Worm (Caenorhabditis elegans) whole organism, young adult: ENCODE results near the gene iars-1.
A peak's percentile ranks its signal among the peaks of the same experiment; 100 is the strongest.

Experiments used
- F39B2.1 ChIP-seq: fragments of 200-800 bp; sonication (Bioruptor generic); IDR thresholded peaks from 2 replicates; pipeline ENCODE4 v1.3.6; 2022; ENCODE audit warnings: missing genetic modification reagents, missing genetic modification characterization, missing compliant biosample characterization
- F57A8.1 ChIP-seq: fragments of 200-800 bp; sonication (Bioruptor generic); optimal IDR thresholded peaks from 2 replicates; lab custom pipeline; 2018; ENCODE audit warnings: mild to moderate bottlenecking, missing genetic modification characterization, moderate library complexity, missing compliant biosample characterization
- Y53F4B.3 ChIP-seq: fragments of 200-800 bp; sonication (Bioruptor generic); IDR thresholded peaks from 2 replicates; pipeline ENCODE4 v1.3.6; 2022; ENCODE audit warnings: missing genetic modification reagents, missing genetic modification characterization, missing compliant biosample characterization
- Y79H2A.3 ChIP-seq: fragments of 200-800 bp; sonication (Bioruptor generic); conservative IDR thresholded peaks from 2 replicates; pipeline ENCODE4 v1.3.6; 2022; ENCODE audit warnings: missing genetic modification reagents, missing genetic modification characterization, missing compliant biosample characterization
- atf-7 ChIP-seq: sonication (generic microtip); optimal IDR thresholded peaks from 2 replicates; lab custom pipeline; 2017; ENCODE audit warnings: mild to moderate bottlenecking, missing genetic modification characterization, missing compliant biosample characterization
- athp-1 ChIP-seq: sonication (generic microtip); optimal IDR thresholded peaks from 2 replicates; lab custom pipeline; 2017; ENCODE audit warnings: mild to moderate bottlenecking, missing genetic modification characterization, missing compliant biosample characterization
- attf-5 ChIP-seq: fragments of 200-800 bp; sonication (Bioruptor generic); optimal IDR thresholded peaks from 2 replicates; lab custom pipeline; 2018; ENCODE audit warnings: mild to moderate bottlenecking, missing genetic modification characterization, missing compliant biosample characterization
- attf-6 ChIP-seq: fragments of 200-800 bp; sonication (Bioruptor generic); IDR thresholded peaks from 2 replicates; pipeline ENCODE4 v1.3.6; 2022; ENCODE audit warnings: missing genetic modification reagents, missing genetic modification characterization, missing compliant biosample characterization
- ccch-3 ChIP-seq: fragments of 200-800 bp; sonication (Bioruptor generic); optimal IDR thresholded peaks from 2 replicates; lab custom pipeline; 2018; ENCODE audit warnings: mild to moderate bottlenecking, missing genetic modification characterization, missing compliant biosample characterization
- die-1 ChIP-seq: sonication (generic microtip); optimal IDR thresholded peaks from 2 replicates; lab custom pipeline; 2016; ENCODE audit warnings: missing genotype, mild to moderate bottlenecking, missing genetic modification characterization, missing compliant biosample characterization
- efl-1 ChIP-seq: fragments of 150-350 bp; optimal IDR thresholded peaks from 2 replicates; lab custom pipeline; 2014; ENCODE audit warnings: missing biosample characterization, missing genetic modification reagents, missing genetic modification characterization
- gei-17 ChIP-seq: fragments of 200-800 bp; sonication (Bioruptor generic); optimal IDR thresholded peaks from 2 replicates; lab custom pipeline; 2018; ENCODE audit warnings: mild to moderate bottlenecking, missing genetic modification characterization, missing compliant biosample characterization
- him-1 ChIP-seq: sonication (generic microtip); optimal IDR thresholded peaks from 2 replicates; lab custom pipeline; 2016; ENCODE audit warnings: missing genotype, missing genetic modification reagents, missing genetic modification characterization, missing compliant biosample characterization
- hlh-26 ChIP-seq: fragments of 200-800 bp; sonication (Bioruptor generic); conservative IDR thresholded peaks from 2 replicates; pipeline ENCODE4 v1.3.6; 2022; ENCODE audit warnings: missing genetic modification reagents, missing genetic modification characterization, missing compliant biosample characterization
- hmg-1.2 ChIP-seq: fragments of 200-800 bp; sonication (Bioruptor generic); IDR thresholded peaks from 2 replicates; pipeline ENCODE4 v1.3.6; 2022; ENCODE audit warnings: missing genetic modification reagents, missing genetic modification characterization, missing compliant biosample characterization
- lag-1 ChIP-seq: fragments of 200-800 bp; sonication (Bioruptor generic); IDR thresholded peaks from 2 replicates; pipeline ENCODE4 v1.3.6; 2022; ENCODE audit warnings: missing genetic modification reagents, missing genetic modification characterization, missing compliant biosample characterization
- lin-40 ChIP-seq: sonication (generic microtip); optimal IDR thresholded peaks from 2 replicates; lab custom pipeline; 2016; ENCODE audit warnings: missing genetic modification characterization, mild to moderate bottlenecking, missing compliant biosample characterization, missing genotype, missing genetic modification reagents
- lsl-1 ChIP-seq: fragments of 200-800 bp; sonication (Bioruptor generic); optimal IDR thresholded peaks from 2 replicates; lab custom pipeline; 2018; ENCODE audit warnings: mild to moderate bottlenecking, missing genetic modification characterization, moderate library complexity, missing compliant biosample characterization
- madf-10 ChIP-seq: sonication (generic microtip); optimal IDR thresholded peaks from 2 replicates; lab custom pipeline; 2016; ENCODE audit warnings: mild to moderate bottlenecking, missing genetic modification characterization, missing compliant biosample characterization
- madf-3 ChIP-seq: fragments of 200-800 bp; sonication (Bioruptor generic); IDR thresholded peaks from 2 replicates; pipeline ENCODE4 v1.3.6; 2022; ENCODE audit warnings: missing genetic modification reagents, missing genetic modification characterization, missing compliant biosample characterization
- madf-6 ChIP-seq: fragments of 200-800 bp; sonication (Bioruptor generic); IDR thresholded peaks from 2 replicates; pipeline ENCODE4 v1.3.6; 2022; ENCODE audit warnings: missing genetic modification reagents, missing genetic modification characterization, missing compliant biosample characterization
- madf-8 ChIP-seq: fragments of 200-800 bp; sonication (Bioruptor generic); conservative IDR thresholded peaks from 2 replicates; pipeline ENCODE4 v1.3.6; 2022; ENCODE audit warnings: missing genetic modification reagents, missing genetic modification characterization, missing compliant biosample characterization
- nfyb-1 ChIP-seq: fragments of 200-800 bp; sonication (Bioruptor generic); IDR thresholded peaks from 2 replicates; pipeline ENCODE4 v1.3.6; 2022; ENCODE audit warnings: missing genetic modification reagents, missing genetic modification characterization, missing compliant biosample characterization
- nhr-27 ChIP-seq: fragments of 200-800 bp; sonication (Bioruptor generic); optimal IDR thresholded peaks from 2 replicates; lab custom pipeline; 2018; ENCODE audit warnings: mild to moderate bottlenecking, missing genetic modification characterization, moderate library complexity, missing compliant biosample characterization
- nhr-80 ChIP-seq: sonication (generic microtip); optimal IDR thresholded peaks from 2 replicates; lab custom pipeline; 2016; ENCODE audit warnings: missing genetic modification characterization, missing compliant biosample characterization
- sea-2 ChIP-seq: fragments of 200-800 bp; sonication (Bioruptor generic); IDR thresholded peaks from 2 replicates; pipeline ENCODE4 v1.3.6; 2022; ENCODE audit warnings: missing genetic modification characterization, missing compliant biosample characterization
- snpc-1.1 ChIP-seq: sonication (generic microtip); optimal IDR thresholded peaks from 2 replicates; lab custom pipeline; 2017; ENCODE audit warnings: missing genetic modification characterization, mild to moderate bottlenecking, missing compliant biosample characterization, antibody characterized with exemption, moderate library complexity, missing genotype, missing genetic modification reagents; ENCODE audit not compliant: insufficient read depth
- tbx-9 ChIP-seq: sonication (generic microtip); optimal IDR thresholded peaks from 2 replicates; lab custom pipeline; 2016; ENCODE audit warnings: borderline replicate concordance, missing genetic modification characterization, inconsistent platforms, missing compliant biosample characterization
- unc-130 ChIP-seq: sonication (generic microtip); optimal IDR thresholded peaks from 2 replicates; lab custom pipeline; 2016; ENCODE audit warnings: missing genetic modification reagents, missing genetic modification characterization, missing compliant biosample characterization
- unc-62 ChIP-seq: fragments of 150-350 bp; optimal IDR thresholded peaks from 2 replicates; lab custom pipeline; 2014; ENCODE audit warnings: missing biosample characterization, missing genetic modification reagents, missing genetic modification characterization
- zfh-2 ChIP-seq: fragments of 200-800 bp; sonication (Bioruptor generic); conservative IDR thresholded peaks from 2 replicates; pipeline ENCODE4 v1.3.6; 2022; ENCODE audit warnings: missing genetic modification reagents, missing genetic modification characterization, missing compliant biosample characterization
- ztf-6 ChIP-seq: fragments of 200-800 bp; sonication (Bioruptor generic); IDR thresholded peaks from 2 replicates; pipeline ENCODE4 v1.3.6; 2022; ENCODE audit warnings: missing genetic modification reagents, missing genetic modification characterization, missing compliant biosample characterization

Gene iars-1

DNA sequence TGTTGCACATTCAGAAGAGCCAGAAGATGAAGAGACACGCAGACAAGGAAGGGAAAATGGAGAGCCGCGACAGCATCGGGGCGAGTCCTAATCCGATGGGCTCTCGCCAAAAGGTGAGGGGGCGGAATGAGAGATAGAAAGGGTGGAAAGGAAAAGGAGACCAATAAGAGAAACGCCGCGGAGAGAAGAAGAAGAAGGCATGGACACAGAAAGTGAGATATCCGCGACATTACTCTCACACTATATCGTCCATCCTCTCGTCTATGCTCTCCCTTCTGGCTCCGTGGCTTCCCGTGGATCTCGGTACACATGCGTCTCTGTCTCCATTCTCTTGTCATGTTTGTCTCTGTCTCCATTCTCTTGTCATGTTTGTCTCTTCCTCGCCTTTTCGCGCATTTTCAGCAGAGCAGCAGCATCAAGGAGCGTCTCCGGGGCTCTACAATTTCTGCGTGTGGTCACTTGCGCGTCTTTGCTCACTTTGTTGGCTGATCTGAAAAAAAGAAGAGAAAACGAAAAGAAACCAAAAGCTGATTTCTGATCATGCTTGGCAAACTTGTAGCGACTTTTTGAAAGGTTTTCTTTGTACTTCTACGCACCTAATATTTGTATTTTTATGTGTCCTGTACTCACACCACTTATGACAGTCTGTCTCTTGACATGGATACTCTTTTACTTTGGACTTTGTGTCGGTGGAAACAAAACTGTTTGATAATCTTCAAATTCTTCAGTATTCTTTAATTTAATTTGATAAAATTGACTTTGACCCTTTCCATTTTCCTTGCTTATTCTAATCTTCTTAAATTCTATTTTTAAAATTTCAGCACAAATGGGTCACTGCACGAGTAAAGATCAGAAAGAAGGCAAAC lies 35.0 kb downstream of the iars-1 start, which contains the start of gene gpa-7 (continued):
- no peak for TF ChIP-seq lag-1 (GFP tag; lab: Robert Waterston, UW)

DNA sequence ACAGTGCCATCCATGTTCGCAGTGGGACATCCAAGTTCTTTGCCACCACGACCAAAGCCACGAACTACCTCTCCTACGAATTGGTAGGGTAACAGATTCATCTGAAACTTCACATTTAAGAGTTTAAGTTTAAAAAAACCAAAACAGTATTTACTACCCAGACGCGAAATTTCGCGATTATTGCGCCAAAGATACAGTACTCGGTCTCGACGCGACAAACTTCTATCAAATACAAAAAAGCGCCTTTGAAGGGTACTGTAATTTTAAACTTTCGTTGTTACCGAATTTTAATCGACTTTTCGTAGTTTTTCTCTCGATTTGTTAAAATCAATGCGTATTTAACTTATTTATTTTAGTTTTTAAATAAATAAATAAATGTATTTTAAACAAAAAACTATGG lies 41.0 kb downstream of the iars-1 start, which contains the start of gene rfk-1:
Gene rfk-1, minus strand, starts transcription at position 101 of the 400 bp plus-strand sequence.
- no peak for TF ChIP-seq efl-1
- no peak for TF ChIP-seq nfyb-1 (GFP tag; lab: Robert Waterston, UW)
- TF ChIP-seq unc-130 (GFP tag; lab: Kevin White, UChicago): no peak
- no peak for TF ChIP-seq zfh-2 (GFP tag; lab: Robert Waterston, UW)
- TF ChIP-seq lin-40: no peak
- TF ChIP-seq attf-6: no peak
- TF ChIP-seq him-1 (tag; lab: Kevin White, UChicago): no peak
- TF ChIP-seq madf-10 (tag; lab: Kevin White, UChicago): no peak
- no peak for TF ChIP-seq unc-62
- no peak for TF ChIP-seq F57A8.1 (GFP tag; lab: Kevin White, UChicago)
- TF ChIP-seq nhr-80 (tag; lab: Kevin White, UChicago): no peak

DNA sequence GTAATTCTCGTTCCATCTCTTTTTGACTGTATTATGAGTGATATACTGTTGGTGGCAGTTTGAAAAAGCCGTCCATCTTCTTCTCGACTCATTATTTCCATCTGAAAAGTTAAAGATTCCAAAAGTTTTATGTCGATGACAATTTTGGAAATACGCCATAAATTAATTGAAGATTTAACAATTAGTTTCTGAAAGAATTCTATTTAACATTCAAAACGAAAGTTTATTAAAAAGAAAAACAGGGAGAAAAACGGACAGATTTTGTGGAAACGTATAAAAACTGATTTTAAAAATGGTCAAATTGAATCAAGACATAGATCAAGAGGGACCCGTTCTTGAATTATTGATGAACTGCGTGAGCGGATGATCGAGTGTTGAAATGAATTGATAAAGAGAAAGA lies 45.4 kb downstream of the iars-1 start, which contains the start of gene R10H10.7:
Gene R10H10.7, minus strand, starts transcription at position 101 of the 400 bp plus-strand sequence.
- TF ChIP-seq zfh-2 (GFP tag; lab: Robert Waterston, UW): no peak
- no peak for TF ChIP-seq madf-8 (GFP tag; lab: Robert Waterston, UW)
- no peak for TF ChIP-seq madf-3 (GFP tag; lab: Robert Waterston, UW)
- TF ChIP-seq attf-5: no peak
- TF ChIP-seq ztf-6 (GFP tag; lab: Robert Waterston, UW): no peak
- no peak for TF ChIP-seq sea-2
- no peak for TF ChIP-seq snpc-1.1 (tag; lab: Kevin White, UChicago)
- TF ChIP-seq athp-1 (tag; lab: Kevin White, UChicago): no peak
- TF ChIP-seq ccch-3 (GFP tag; lab: Kevin White, UChicago): no peak
- TF ChIP-seq atf-7 (tag; lab: Kevin White, UChicago): no peak
- TF ChIP-seq unc-62: no peak
- TF ChIP-seq nfyb-1 (GFP tag; lab: Robert Waterston, UW): no peak

DNA sequence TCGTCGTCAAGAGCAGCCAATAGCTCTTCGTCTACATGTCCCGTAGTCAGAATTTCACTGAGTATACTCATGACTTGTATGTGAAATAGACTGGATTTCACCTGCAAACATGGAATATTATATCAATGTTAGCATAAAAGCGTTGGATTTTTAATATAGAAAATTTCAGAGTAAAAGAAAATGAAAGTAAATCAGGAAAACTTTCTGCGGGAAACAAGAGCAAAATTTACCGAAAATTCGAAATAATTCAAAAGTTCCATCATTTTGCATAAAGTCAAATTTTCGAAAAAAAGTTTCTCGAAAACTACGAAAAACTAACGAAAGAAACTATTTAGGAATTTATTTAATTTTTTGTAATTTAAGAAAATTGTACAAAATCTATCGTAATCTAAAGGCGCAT lies 49.4 kb downstream of the iars-1 start, which contains the start of gene F13B12.6:
Gene F13B12.6, minus strand, starts transcription at position 101 of the 400 bp plus-strand sequence.
- TF ChIP-seq die-1 (no peak), gei-17 (GFP tag; lab: Kevin White, UChicago) (no peak), snpc-1.1 (tag; lab: Kevin White, UChicago) (no peak), F39B2.1 (GFP tag; lab: Robert Waterston, UW) (no peak), zfh-2 (GFP tag; lab: Robert Waterston, UW) (no peak), Y53F4B.3 (GFP tag; lab: Robert Waterston, UW) (no peak), Y79H2A.3 (GFP tag; lab: Robert Waterston, UW) (no peak), lsl-1 (GFP tag; lab: Kevin White, UChicago) (no peak)

DNA sequence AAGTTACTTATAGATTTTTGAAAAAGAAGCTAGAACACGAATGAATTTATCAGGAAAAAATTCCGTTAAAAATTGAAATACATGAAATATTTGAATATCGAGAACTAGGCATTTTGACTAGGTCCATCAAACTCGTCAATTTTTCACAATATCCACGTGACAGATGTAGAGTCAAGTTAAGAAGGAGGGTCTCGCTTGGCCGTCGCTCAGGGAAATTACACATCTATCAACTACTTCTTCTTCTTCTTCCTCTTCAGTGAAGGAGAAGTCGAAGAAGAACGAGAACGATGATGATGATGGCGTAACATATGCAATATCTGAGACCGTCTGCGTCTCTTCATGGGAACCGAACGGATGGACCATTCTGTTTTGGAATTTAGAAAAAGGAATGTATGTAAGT lies 51.5 kb downstream of the iars-1 start:
- TF ChIP-seq hmg-1.2 (peak; percentile 33; the same call in 1 of the 2 replicates), Y79H2A.3 (GFP tag; lab: Robert Waterston, UW) (no peak)

DNA sequence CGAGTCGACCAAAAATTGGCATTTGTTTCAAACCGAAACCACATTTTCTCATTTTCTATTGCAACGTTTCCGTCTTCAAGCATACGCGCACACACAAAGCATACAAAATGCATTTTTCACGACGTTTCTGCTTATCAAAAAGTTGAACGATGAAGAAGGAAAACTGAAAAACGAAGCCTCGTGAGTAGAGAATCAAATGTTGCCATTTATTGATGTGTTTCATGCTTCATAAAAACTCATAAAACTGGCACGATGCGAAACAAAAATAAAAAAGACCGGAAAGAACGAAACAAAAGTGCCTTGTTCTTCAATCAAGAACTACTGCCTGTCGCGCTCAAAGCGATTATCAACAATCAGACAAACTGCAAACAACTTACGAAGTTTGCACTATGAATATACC lies 52.0 kb downstream of the iars-1 start:
- TF ChIP-seq nhr-80 (tag; lab: Kevin White, UChicago) (peak; percentile 86), unc-130 (GFP tag; lab: Kevin White, UChicago) (no peak), tbx-9 (no peak), hlh-26 (GFP tag; lab: Robert Waterston, UW) (no peak), madf-6 (GFP tag; lab: Robert Waterston, UW) (no peak), nhr-27 (no peak), die-1 (no peak)
